Worm (Caenorhabditis elegans): ENCODE measurements around the gene clec-45.

DNA sequence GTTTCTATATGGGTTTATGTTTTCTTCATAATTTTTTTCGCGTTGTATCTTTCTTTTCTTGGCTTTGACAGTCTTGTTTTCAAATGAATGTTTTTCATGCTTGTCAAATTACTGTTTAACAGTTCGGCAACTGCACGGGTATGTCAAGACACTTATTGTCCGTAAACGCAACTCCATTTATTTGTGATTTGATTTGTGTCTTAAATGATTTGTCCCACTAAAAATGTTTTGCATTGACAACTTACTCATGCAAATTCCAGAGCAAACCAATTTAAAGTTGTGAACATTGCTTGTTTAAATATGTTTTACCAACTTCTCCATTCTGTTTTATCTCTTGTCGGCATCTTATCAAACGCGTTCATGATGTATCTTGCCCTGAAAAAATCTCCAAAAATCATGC lies 6.2 kb upstream of the clec-45 start, which contains the start of gene srd-25:
- TF ChIP-seq nhr-76 (tag; optimal IDR thresholded peaks at IDR 0.05) (no peak), zag-1 (tag; optimal IDR thresholded peaks at IDR 0.05) (no peak), pha-4 (GFP tag; IDR thresholded peaks at IDR 0.05) (no peak), pha-4 (tag; optimal IDR thresholded peaks at IDR 0.05) (no peak), lsy-2 (tag; optimal IDR thresholded peaks at IDR 0.05) (no peak), fos-1 (tag; optimal IDR thresholded peaks at IDR 0.05) (no peak), F26F4.8 (GFP tag; conservative IDR thresholded peaks at IDR 0.05) (no peak), ZK337.2 (GFP tag; IDR thresholded peaks at IDR 0.05) (no peak), ama-1 (optimal IDR thresholded peaks at IDR 0.05) (no peak), ceh-28 (tag; optimal IDR thresholded peaks at IDR 0.05) (no peak)
